Worm (Caenorhabditis elegans) whole organism, L4 larva: ENCODE data around the gene ZK470.6.

Source experiments
- F10B5.3 ChIP-seq: sonication (generic microtip); optimal IDR thresholded peaks from 2 replicates; lab custom pipeline; 2016; ENCODE audit warnings: mild to moderate bottlenecking, missing genetic modification characterization, missing compliant biosample characterization
- F26F4.8 ChIP-seq: fragments of 200-800 bp; sonication (Bioruptor generic); conservative IDR thresholded peaks from 2 replicates; pipeline ENCODE4 v1.3.6; 2022; ENCODE audit warnings: missing genetic modification characterization, missing compliant biosample characterization
- F37D6.2 ChIP-seq: sonication (generic microtip); optimal IDR thresholded peaks from 2 replicates; lab custom pipeline; 2016; ENCODE audit warnings: mild to moderate bottlenecking, missing genetic modification characterization, missing compliant biosample characterization
- T26A8.4 ChIP-seq: fragments of 200-800 bp; sonication (Bioruptor generic); IDR thresholded peaks from 2 replicates; pipeline ENCODE4 v1.3.6; 2022; ENCODE audit warnings: missing genetic modification characterization, missing compliant biosample characterization
- Y5F2A.4 ChIP-seq: fragments of 200-800 bp; sonication (Bioruptor generic); optimal IDR thresholded peaks from 2 replicates; lab custom pipeline; 2018; ENCODE audit warnings: mild to moderate bottlenecking, missing genetic modification characterization, missing compliant biosample characterization
- aha-1 ChIP-seq: fragments of 150-350 bp; peaks from one replicate; lab custom pipeline; 2014; ENCODE audit warnings: missing biosample characterization, missing genetic modification characterization
- aly-2 ChIP-seq: sonication (generic microtip); optimal IDR thresholded peaks from 2 replicates; lab custom pipeline; 2018; ENCODE audit warnings: missing biosample characterization, missing genetic modification characterization
- ama-1 ChIP-seq: fragments of 150-350 bp; optimal IDR thresholded peaks from 2 replicates; lab custom pipeline; 2014; ENCODE audit warnings: inconsistent platforms, mixed read lengths
- attf-4 ChIP-seq: sonication (generic microtip); optimal IDR thresholded peaks from 3 replicates; lab custom pipeline; 2017; ENCODE audit warnings: missing biosample characterization, missing genetic modification characterization
- ceh-20 ChIP-seq: fragments of 200-800 bp; sonication (Bioruptor generic); IDR thresholded peaks from 2 replicates; pipeline ENCODE4 v1.3.6; 2022; ENCODE audit warnings: missing genetic modification reagents, missing genetic modification characterization, missing compliant biosample characterization
- ceh-28 ChIP-seq: fragments of 150-350 bp; optimal IDR thresholded peaks from 2 replicates; lab custom pipeline; 2014; ENCODE audit warnings: missing biosample characterization, missing genetic modification reagents, missing genetic modification characterization
- ceh-32 ChIP-seq: sonication (generic microtip); optimal IDR thresholded peaks from 2 replicates; lab custom pipeline; 2016; ENCODE audit warnings: mild to moderate bottlenecking, missing genetic modification characterization, missing compliant biosample characterization; ENCODE audit not compliant: poor library complexity
- ceh-44 ChIP-seq: fragments of 200-800 bp; sonication (Bioruptor generic); IDR thresholded peaks from 2 replicates; pipeline ENCODE4 v1.3.6; 2022; ENCODE audit warnings: missing genetic modification reagents, missing genetic modification characterization, missing compliant biosample characterization
- ces-1 ChIP-seq: fragments of 150-350 bp; sonication (generic microtip); optimal IDR thresholded peaks from 4 replicates; lab custom pipeline; 2014; ENCODE audit warnings: missing biosample characterization, missing genetic modification reagents, missing genetic modification characterization
- cey-2 ChIP-seq: sonication (generic microtip); optimal IDR thresholded peaks from 3 replicates; lab custom pipeline; 2017; ENCODE audit warnings: missing genetic modification characterization, mild to moderate bottlenecking, missing compliant biosample characterization, antibody characterized with exemption, borderline replicate concordance; ENCODE audit not compliant: insufficient read depth
- ctbp-1 ChIP-seq: fragments of 200-800 bp; sonication (Bioruptor generic); IDR thresholded peaks from 2 replicates; pipeline ENCODE4 v1.3.6; 2022; ENCODE audit warnings: missing genetic modification reagents, missing genetic modification characterization, missing compliant biosample characterization
- daf-16 ChIP-seq, 3 experiments: sonication (generic microtip); optimal IDR thresholded peaks; 2 replicates each; lab custom pipeline; 2016 to 2017; ENCODE audit warnings: missing genetic modification characterization in 3 of 3, missing genetic modification reagents in 3 of 3, mild to moderate bottlenecking in 2 of 3, missing compliant biosample characterization in 2 of 3, missing biosample characterization in 1 of 3, moderate library complexity in 1 of 3
- dmd-6 ChIP-seq: fragments of 200-800 bp; sonication (Bioruptor generic); IDR thresholded peaks from 2 replicates; pipeline ENCODE4 v1.3.6; 2022; ENCODE audit warnings: missing genetic modification reagents, missing genetic modification characterization, missing compliant biosample characterization
- dmd-9 ChIP-seq: fragments of 200-800 bp; sonication (Bioruptor generic); IDR thresholded peaks from 2 replicates; pipeline ENCODE4 v1.3.6; 2022; ENCODE audit warnings: missing genetic modification reagents, missing genetic modification characterization, missing compliant biosample characterization
- dpl-1 ChIP-seq: fragments of 150-350 bp; optimal IDR thresholded peaks from 2 replicates; lab custom pipeline; 2014; ENCODE audit warnings: missing biosample characterization, missing genetic modification reagents, missing genetic modification characterization
- duxl-1 ChIP-seq: sonication (generic microtip); optimal IDR thresholded peaks from 2 replicates; lab custom pipeline; 2016; ENCODE audit warnings: mild to moderate bottlenecking, missing genetic modification characterization, moderate library complexity, missing compliant biosample characterization; ENCODE audit not compliant: poor library complexity
- dve-1 ChIP-seq: sonication (generic microtip); optimal IDR thresholded peaks from 2 replicates; lab custom pipeline; 2017; ENCODE audit warnings: antibody characterized with exemption, mild to moderate bottlenecking, missing genetic modification characterization, missing compliant biosample characterization; ENCODE audit not compliant: insufficient read depth
- fos-1 ChIP-seq: fragments of 150-350 bp; optimal IDR thresholded peaks from 2 replicates; lab custom pipeline; 2014; ENCODE audit warnings: missing biosample characterization, missing genetic modification characterization
- gei-8 ChIP-seq: fragments of 200-800 bp; sonication (Bioruptor generic); optimal IDR thresholded peaks from 2 replicates; lab custom pipeline; 2018; ENCODE audit warnings: mild to moderate bottlenecking, missing genetic modification characterization, missing compliant biosample characterization
- hif-1 ChIP-seq, 2 experiments: sonication (generic microtip); optimal IDR thresholded peaks; 2 replicates each; lab custom pipeline; 2016 to 2017; ENCODE audit warnings: missing compliant biosample characterization in 2 of 2, missing genetic modification characterization in 2 of 2, missing genetic modification reagents in 2 of 2, missing genotype in 2 of 2, mild to moderate bottlenecking in 1 of 2
- hlh-30 ChIP-seq: sonication (generic microtip); optimal IDR thresholded peaks from 2 replicates; lab custom pipeline; 2017; ENCODE audit warnings: antibody characterized with exemption, mild to moderate bottlenecking, missing genetic modification characterization, missing compliant biosample characterization; ENCODE audit not compliant: insufficient read depth
- lin-13 ChIP-seq: fragments of 150-350 bp; optimal IDR thresholded peaks from 2 replicates; lab custom pipeline; 2014; ENCODE audit warnings: missing biosample characterization, missing genetic modification reagents, missing genetic modification characterization
- lsy-2 ChIP-seq, 2 experiments: fragments of 150-350 bp in 1 of 2; sonication (generic microtip) in 1 of 2; optimal IDR thresholded peaks; 2 replicates each; lab custom pipeline; 2014 to 2017; ENCODE audit warnings: missing biosample characterization in 2 of 2, missing genetic modification characterization in 2 of 2
- mdl-1 ChIP-seq, 2 experiments: fragments of 150-350 bp in 1 of 2; sonication (generic microtip) in 1 of 2; optimal IDR thresholded peaks; 2 replicates each; lab custom pipeline; 2014 to 2017; ENCODE audit warnings: missing biosample characterization in 2 of 2, missing genetic modification characterization in 2 of 2
- mdt-29 ChIP-seq: fragments of 200-800 bp; sonication (Bioruptor generic); IDR thresholded peaks from 2 replicates; pipeline ENCODE4 v1.3.6; 2022; ENCODE audit warnings: missing genetic modification reagents, missing genetic modification characterization, missing compliant biosample characterization
- mep-1 ChIP-seq: fragments of 150-350 bp; sonication (generic microtip); optimal IDR thresholded peaks from 3 replicates; lab custom pipeline; 2014; ENCODE audit warnings: missing biosample characterization, missing genetic modification characterization
- mxl-3 ChIP-seq: fragments of 200-800 bp; sonication (Bioruptor generic); optimal IDR thresholded peaks from 2 replicates; lab custom pipeline; 2018; ENCODE audit warnings: mild to moderate bottlenecking, missing genetic modification characterization, missing compliant biosample characterization
- nhr-10 ChIP-seq: fragments of 150-350 bp; optimal IDR thresholded peaks from 2 replicates; lab custom pipeline; 2014; ENCODE audit warnings: missing biosample characterization, missing genetic modification characterization
- nhr-11 ChIP-seq: fragments of 150-350 bp; optimal IDR thresholded peaks from 2 replicates; lab custom pipeline; 2014; ENCODE audit warnings: missing biosample characterization, missing genetic modification characterization
- nhr-111 ChIP-seq: fragments of 200-800 bp; sonication (Bioruptor generic); optimal IDR thresholded peaks from 2 replicates; lab custom pipeline; 2018; ENCODE audit warnings: mild to moderate bottlenecking, missing genetic modification characterization, missing compliant biosample characterization
- nhr-25 ChIP-seq: sonication (generic microtip); optimal IDR thresholded peaks from 2 replicates; lab custom pipeline; 2017; ENCODE audit warnings: missing genetic modification characterization, mild to moderate bottlenecking, missing compliant biosample characterization, antibody characterized with exemption, moderate library complexity, borderline replicate concordance; ENCODE audit not compliant: insufficient read depth
- nhr-28 ChIP-seq: fragments of 150-350 bp; optimal IDR thresholded peaks from 2 replicates; lab custom pipeline; 2014; ENCODE audit warnings: missing biosample characterization, missing genetic modification characterization
- nhr-48 ChIP-seq: sonication (generic microtip); optimal IDR thresholded peaks from 2 replicates; lab custom pipeline; 2016; ENCODE audit warnings: mild to moderate bottlenecking, missing genetic modification characterization, missing compliant biosample characterization
- nhr-77 ChIP-seq: fragments of 150-350 bp; optimal IDR thresholded peaks from 2 replicates; lab custom pipeline; 2014; ENCODE audit warnings: missing biosample characterization, missing genetic modification characterization
- pha-4 ChIP-seq, 2 experiments: fragments of 150-350 bp in 1 of 2; fragments of 200-800 bp in 1 of 2; sonication (Bioruptor generic) in 1 of 2; IDR thresholded peaks in 1 of 2; optimal IDR thresholded peaks in 1 of 2; 2 replicates each; pipeline versions ENCODE4 v1.3.6 to Lab custom; 2014 to 2022; ENCODE audit warnings: missing genetic modification characterization in 2 of 2, missing genetic modification reagents in 2 of 2, missing biosample characterization in 1 of 2, missing compliant biosample characterization in 1 of 2
- pqm-1 ChIP-seq: sonication (generic microtip); optimal IDR thresholded peaks from 2 replicates; lab custom pipeline; 2017; ENCODE audit warnings: missing biosample characterization, missing genetic modification characterization
- rbr-2 ChIP-seq: sonication (generic microtip); optimal IDR thresholded peaks from 2 replicates; lab custom pipeline; 2016; ENCODE audit warnings: missing genotype, missing genetic modification characterization, missing compliant biosample characterization
- skn-1 ChIP-seq: fragments of 150-350 bp; optimal IDR thresholded peaks from 2 replicates; lab custom pipeline; 2014; ENCODE audit warnings: missing biosample characterization, missing genetic modification characterization
- snpc-1.2 ChIP-seq: fragments of 200-800 bp; sonication (Bioruptor generic); IDR thresholded peaks from 2 replicates; pipeline ENCODE4 v1.3.6; 2022; ENCODE audit warnings: missing genetic modification reagents, missing genetic modification characterization, missing compliant biosample characterization
- unc-39 ChIP-seq: sonication (generic microtip); optimal IDR thresholded peaks from 2 replicates; lab custom pipeline; 2017; ENCODE audit warnings: missing biosample characterization, missing genetic modification characterization
- unc-62 ChIP-seq, 3 experiments: fragments of 150-350 bp in 1 of 3; sonication (generic microtip); optimal IDR thresholded peaks in 2 of 3; peaks in 1 of 3; 1 replicate in 1 of 3; 2 replicates in 2 of 3; lab custom pipeline; 2014 to 2017; ENCODE audit warnings: missing biosample characterization in 3 of 3, missing genetic modification characterization in 3 of 3, missing genetic modification reagents in 3 of 3, missing genotype in 1 of 3
- zag-1 ChIP-seq: fragments of 150-350 bp; optimal IDR thresholded peaks from 2 replicates; lab custom pipeline; 2014; ENCODE audit warnings: missing biosample characterization, missing genetic modification characterization
- ztf-7 ChIP-seq: fragments of 150-350 bp; optimal IDR thresholded peaks from 2 replicates; lab custom pipeline; 2014; ENCODE audit warnings: missing biosample characterization, missing genetic modification characterization

Gene ZK470.6

DNA sequence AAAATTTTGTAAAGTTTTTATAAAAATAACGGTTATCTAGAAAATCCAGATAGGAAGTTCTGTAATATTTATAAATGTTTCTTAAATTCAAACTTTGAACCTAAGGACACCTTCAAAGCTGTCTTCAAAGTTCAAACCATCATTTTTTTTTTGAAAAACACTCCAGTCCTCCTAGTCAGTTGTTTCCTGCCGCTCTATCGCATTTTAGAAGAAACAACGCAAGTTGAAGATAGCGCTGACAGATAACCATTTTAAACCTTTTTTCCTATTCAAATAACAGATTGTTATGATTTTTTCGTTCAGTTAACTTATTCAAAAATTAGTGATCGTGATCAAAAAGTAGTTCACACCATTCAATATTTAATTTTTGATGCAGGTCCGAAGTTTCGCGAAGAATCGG lies 43.9 kb downstream of the ZK470.6 start:
- TF ChIP-seq pha-4 (GFP tag; IDR thresholded peaks at IDR 0.05; lab: Robert Waterston, UW) (no peak), pha-4 (tag; optimal IDR thresholded peaks at IDR 0.05; lab: Kevin White, UChicago) (no peak), pqm-1 (tag; lab: Kevin White, UChicago) (peak; percentile 70), daf-16 (GFP tag; optimal IDR thresholded peaks at IDR 0.05; lab: Kevin White, UChicago) (no peak), daf-16 (tag; optimal IDR thresholded peaks at IDR 0.05; lab: Kevin White, UChicago) (peak; percentile 27), dve-1 (tag; lab: Kevin White, UChicago) (peak; percentile 21), nhr-28 (tag; lab: Kevin White, UChicago) (peak; percentile 37), fos-1 (no peak)

DNA sequence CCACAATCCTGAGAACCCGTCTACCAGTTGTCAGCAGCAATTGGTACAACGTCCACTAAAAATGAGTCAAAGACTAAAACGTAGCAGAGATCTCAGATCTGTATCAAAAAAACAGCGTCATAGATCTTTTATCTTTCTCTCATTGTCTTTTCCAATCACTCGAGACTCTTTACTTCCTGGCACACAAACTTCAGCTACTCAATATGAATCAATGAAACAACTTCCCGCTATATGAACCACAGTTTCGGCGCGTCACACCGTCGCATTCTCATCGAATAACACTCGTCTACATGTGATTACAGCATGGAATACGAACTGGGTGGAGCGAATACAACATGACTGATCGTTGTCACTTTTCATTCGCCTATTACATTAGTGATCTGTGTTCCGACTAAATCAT lies 45.1 kb downstream of the ZK470.6 start:
- TF ChIP-seq hlh-30 (peak; percentile 87), gei-8 (GFP tag; lab: Kevin White, UChicago) (peak; percentile 1), ceh-28 (tag; lab: Kevin White, UChicago) (no peak), aly-2 (tag; lab: Kevin White, UChicago) (no peak), zag-1 (tag; lab: Kevin White, UChicago) (no peak), skn-1 (tag; lab: Kevin White, UChicago) (no peak), dpl-1 (GFP tag; lab: Kevin White, UChicago) (peak; percentile 38), ces-1 (GFP tag; lab: Kevin White, UChicago) (no peak), nhr-11 (tag; lab: Kevin White, UChicago) (peak; percentile 7), nhr-111 (GFP tag; lab: Kevin White, UChicago) (no peak), mep-1 (tag; lab: Kevin White, UChicago) (peak; percentile 37), nhr-25 (tag; lab: Kevin White, UChicago) (peak; percentile 26), unc-62 (GFP tag; optimal IDR thresholded peaks at IDR 0.05 in 1 of 2; lab: Kevin White, UChicago) (peak in 1 of 2 experiments; percentile 96), unc-62 (tag; optimal IDR thresholded peaks at IDR 0.05; lab: Kevin White, UChicago) (no peak), mxl-3 (peak; percentile 97), nhr-48 (tag; lab: Kevin White, UChicago) (peak; percentile 91), hif-1 (tag; optimal IDR thresholded peaks at IDR 0.05; lab: Kevin White, UChicago) (peak in 1 of 2 experiments; percentile 15), T26A8.4 (GFP tag; lab: Robert Waterston, UW) (no peak), ztf-7 (tag; lab: Kevin White, UChicago) (no peak), F26F4.8 (no peak), Y5F2A.4 (GFP tag; lab: Kevin White, UChicago) (no peak), unc-39 (tag; lab: Kevin White, UChicago) (no peak), cey-2 (peak; percentile 81), dmd-9 (GFP tag; lab: Robert Waterston, UW) (no peak), mdt-29 (no peak), nhr-28 (tag; lab: Kevin White, UChicago) (peak; percentile 60), lin-13 (GFP tag; lab: Kevin White, UChicago) (no peak), lsy-2 (tag; optimal IDR thresholded peaks at IDR 0.05; lab: Kevin White, UChicago) (peak; percentile 16 to 70), aha-1 (peak; percentile 91), mdl-1 (tag; optimal IDR thresholded peaks at IDR 0.05; lab: Kevin White, UChicago) (peak in 1 of 2 experiments; percentile 79), duxl-1 (tag; lab: Kevin White, UChicago) (no peak), ceh-32 (tag; lab: Kevin White, UChicago) (no peak), F10B5.3 (tag; lab: Kevin White, UChicago) (no peak), ama-1 (lab: Kevin White, UChicago) (no peak), nhr-10 (tag; lab: Kevin White, UChicago) (peak; percentile 48), snpc-1.2 (no peak), dmd-6 (peak; percentile 34; the same call in 1 of the 2 replicates), ceh-20 (GFP tag; lab: Robert Waterston, UW) (peak; percentile 48; the same call in 1 of the 2 replicates), ctbp-1 (GFP tag; lab: Robert Waterston, UW) (no peak), F37D6.2 (no peak), ceh-44 (GFP tag; lab: Robert Waterston, UW) (no peak), nhr-77 (tag; lab: Kevin White, UChicago) (peak; percentile 38), attf-4 (no peak), rbr-2 (no peak)
